Fruit fly (Drosophila melanogaster) whole organism, embryonic: ENCODE results near the gene gNacalpha.
A peak's percentile ranks its signal among the peaks of the same experiment; 100 is the strongest.

Source experiments
- Bdp1 ChIP-seq: fragments of 200-800 bp; sonication (Bioruptor generic); optimal IDR thresholded peaks from 3 replicates; lab custom pipeline; 2016; ENCODE audit warnings: missing biosample characterization, missing genetic modification characterization
- CG10431 ChIP-seq: fragments of 200-800 bp; sonication (Bioruptor generic); optimal IDR thresholded peaks from 3 replicates; lab custom pipeline; 2018; ENCODE audit warnings: missing biosample characterization, mild to moderate bottlenecking, missing genetic modification characterization
- CG11398 ChIP-seq: fragments of 200-800 bp; sonication (Bioruptor generic); optimal IDR thresholded peaks from 2 replicates; lab custom pipeline; 2016; ENCODE audit warnings: missing biosample characterization, missing genetic modification characterization
- CG13775 ChIP-seq: fragments of 200-800 bp; sonication (Bioruptor generic); optimal IDR thresholded peaks from 3 replicates; lab custom pipeline; 2017; ENCODE audit warnings: missing biosample characterization, mild to moderate bottlenecking, missing genetic modification characterization
- CG13894 ChIP-seq: fragments of 200-800 bp; sonication (Bioruptor generic); optimal IDR thresholded peaks from 3 replicates; lab custom pipeline; 2018; ENCODE audit warnings: missing biosample characterization, mild to moderate bottlenecking, missing genetic modification characterization, moderate library complexity
- CG14441 ChIP-seq: fragments of 200-800 bp; sonication (Bioruptor generic); IDR thresholded peaks from 2 replicates; pipeline ENCODE4 v1.3.6; 2022; ENCODE audit warnings: missing biosample characterization, missing genetic modification characterization
- CG1792 ChIP-seq: fragments of 200-800 bp; sonication (Bioruptor generic); optimal IDR thresholded peaks from 2 replicates; lab custom pipeline; 2016; ENCODE audit warnings: missing biosample characterization, missing genetic modification characterization
- CG18599 ChIP-seq: fragments of 200-800 bp; sonication (Bioruptor generic); optimal IDR thresholded peaks from 3 replicates; lab custom pipeline; 2017; ENCODE audit warnings: missing biosample characterization, missing genetic modification characterization, mild to moderate bottlenecking, moderate library complexity, missing genetic modification reagents
- CG2120 ChIP-seq: fragments of 200-800 bp; sonication (Bioruptor generic); optimal IDR thresholded peaks from 3 replicates; lab custom pipeline; 2016; ENCODE audit warnings: missing biosample characterization, missing genetic modification characterization
- CG2199 ChIP-seq: fragments of 200-800 bp; sonication (Bioruptor generic); IDR thresholded peaks from 3 replicates; pipeline ENCODE4 v1.3.6; 2022; ENCODE audit warnings: missing biosample characterization, missing genetic modification characterization
- CG2875 ChIP-seq: fragments of 200-800 bp; sonication (Bioruptor generic); optimal IDR thresholded peaks from 2 replicates; lab custom pipeline; 2017; ENCODE audit warnings: missing biosample characterization, mild to moderate bottlenecking, missing genetic modification characterization, missing genetic modification reagents
- CG31388 ChIP-seq: fragments of 200-800 bp; sonication (Bioruptor generic); optimal IDR thresholded peaks from 2 replicates; lab custom pipeline; 2016; ENCODE audit warnings: missing biosample characterization, missing genetic modification characterization
- CG3407 ChIP-seq: fragments of 200-800 bp; sonication (Bioruptor generic); optimal IDR thresholded peaks from 2 replicates; lab custom pipeline; 2018; ENCODE audit warnings: missing biosample characterization, mild to moderate bottlenecking, missing genetic modification characterization
- CG34224 ChIP-seq: fragments of 200-800 bp; sonication (Bioruptor generic); IDR thresholded peaks from 3 replicates; pipeline ENCODE4 v1.3.6; 2022; ENCODE audit warnings: missing biosample characterization, missing genetic modification characterization; ENCODE audit not compliant: partially characterized antibody
- CG34422 ChIP-seq: fragments of 200-800 bp; sonication (Bioruptor generic); IDR thresholded peaks from 3 replicates; pipeline ENCODE4 v1.3.6; 2022; ENCODE audit warnings: missing biosample characterization, missing genetic modification characterization
- CG3847 ChIP-seq: fragments of 200-800 bp; sonication (Bioruptor generic); IDR thresholded peaks from 2 replicates; pipeline ENCODE4 v1.3.6; 2022; ENCODE audit warnings: missing biosample characterization, missing genetic modification characterization
- CG3995 ChIP-seq: fragments of 200-800 bp; sonication (Bioruptor generic); optimal IDR thresholded peaks from 3 replicates; lab custom pipeline; 2016; ENCODE audit warnings: missing biosample characterization, missing genetic modification characterization
- CG4730 ChIP-seq: fragments of 200-800 bp; sonication (Bioruptor generic); IDR thresholded peaks from 2 replicates; pipeline ENCODE4 v1.3.6; 2022; ENCODE audit warnings: missing biosample characterization, missing genetic modification characterization
- CG6175 ChIP-seq: fragments of 200-800 bp; sonication (Bioruptor generic); IDR thresholded peaks from 3 replicates; pipeline ENCODE4 v1.3.6; 2022; ENCODE audit warnings: missing biosample characterization, missing genetic modification characterization
- CG6254 ChIP-seq: fragments of 200-800 bp; sonication (Bioruptor generic); optimal IDR thresholded peaks from 3 replicates; lab custom pipeline; 2017; ENCODE audit warnings: mild to moderate bottlenecking, missing biosample characterization, missing genetic modification reagents, missing genetic modification characterization
- CG7839 ChIP-seq: fragments of 200-800 bp; sonication (Bioruptor generic); optimal IDR thresholded peaks from 3 replicates; lab custom pipeline; 2018; ENCODE audit warnings: missing biosample characterization, mild to moderate bottlenecking, missing genetic modification characterization, moderate library complexity
- CG8281 ChIP-seq: fragments of 200-800 bp; sonication (Bioruptor generic); optimal IDR thresholded peaks from 2 replicates; lab custom pipeline; 2018; ENCODE audit warnings: missing biosample characterization, mild to moderate bottlenecking, missing genetic modification characterization, moderate library complexity
- CG8924 ChIP-seq: fragments of 200-800 bp; optimal IDR thresholded peaks from 3 replicates; lab custom pipeline; 2019; ENCODE audit warnings: missing biosample characterization, mild to moderate bottlenecking, missing genetic modification characterization, moderate library complexity
- CrebB ChIP-seq: fragments of 200-800 bp; sonication (Bioruptor generic); optimal IDR thresholded peaks from 3 replicates; lab custom pipeline; 2018; ENCODE audit warnings: missing biosample characterization, mild to moderate bottlenecking, missing genetic modification characterization
- Eip74EF ChIP-seq, 2 experiments: fragments of 200-800 bp in 1 of 2; fragments of >200 bp in 1 of 2; sonication (Bioruptor generic) in 1 of 2; optimal IDR thresholded peaks; 2 replicates each; lab custom pipeline; 2017 to 2019; ENCODE audit warnings: missing biosample characterization in 2 of 2, missing genetic modification characterization in 2 of 2, mild to moderate bottlenecking in 1 of 2, moderate library complexity in 1 of 2
- Fer3 ChIP-seq: fragments of 200-800 bp; sonication (Bioruptor generic); optimal IDR thresholded peaks from 2 replicates; lab custom pipeline; 2018; ENCODE audit warnings: missing biosample characterization, mild to moderate bottlenecking, missing genetic modification characterization, moderate library complexity
- MBD-R2 ChIP-seq: fragments of 200-800 bp; sonication (Bioruptor generic); IDR thresholded peaks from 2 replicates; pipeline ENCODE4 v1.3.6; 2022; ENCODE audit warnings: missing biosample characterization, missing genetic modification characterization
- NC2β ChIP-seq: fragments of 200-800 bp; sonication (Bioruptor generic); optimal IDR thresholded peaks from 2 replicates; lab custom pipeline; 2016; ENCODE audit warnings: missing biosample characterization, missing genetic modification characterization
- Nf-YA ChIP-seq: fragments of 200-800 bp; sonication (Bioruptor generic); IDR thresholded peaks from 2 replicates; pipeline ENCODE4 v1.3.6; 2022; ENCODE audit warnings: missing biosample characterization, missing genetic modification characterization
- NfI ChIP-seq: fragments of 200-800 bp; sonication (Bioruptor generic); optimal IDR thresholded peaks from 3 replicates; lab custom pipeline; 2018; ENCODE audit warnings: missing biosample characterization, mild to moderate bottlenecking, missing genetic modification characterization, moderate library complexity
- Oli ChIP-seq: fragments of 200-800 bp; sonication (Bioruptor generic); optimal IDR thresholded peaks from 2 replicates; lab custom pipeline; 2018; ENCODE audit warnings: missing biosample characterization, mild to moderate bottlenecking, missing genetic modification characterization, moderate library complexity
- Pdp1 ChIP-seq, 2 experiments: fragments of 200-800 bp; sonication (Bioruptor generic); optimal IDR thresholded peaks; 3 replicates each; lab custom pipeline; 2016; ENCODE audit warnings: missing biosample characterization in 2 of 2, missing genetic modification characterization in 2 of 2, mild to moderate bottlenecking in 1 of 2, moderate library complexity in 1 of 2
- Rx ChIP-seq: fragments of 200-800 bp; sonication (Bioruptor generic); IDR thresholded peaks from 2 replicates; pipeline ENCODE4 v1.3.6; 2022; ENCODE audit warnings: missing biosample characterization, missing genetic modification characterization
- Sry-δ ChIP-seq: fragments of 200-800 bp; sonication (Bioruptor generic); optimal IDR thresholded peaks from 2 replicates; lab custom pipeline; 2016; ENCODE audit warnings: missing biosample characterization, missing genetic modification characterization
- Usf ChIP-seq: fragments of 200-800 bp; sonication (Bioruptor generic); optimal IDR thresholded peaks from 2 replicates; lab custom pipeline; 2017; ENCODE audit warnings: missing genotype, missing biosample characterization, missing genetic modification characterization
- Vsx1 ChIP-seq: fragments of 200-800 bp; sonication (Bioruptor generic); optimal IDR thresholded peaks from 2 replicates; lab custom pipeline; 2017; ENCODE audit warnings: missing biosample characterization, mild to moderate bottlenecking, missing genetic modification characterization, missing genetic modification reagents
- ato ChIP-seq: fragments of 200-800 bp; sonication (Bioruptor generic); IDR thresholded peaks from 2 replicates; pipeline ENCODE4 v1.3.6; 2022; ENCODE audit warnings: missing biosample characterization, missing genetic modification characterization; ENCODE audit not compliant: partially characterized antibody
- br ChIP-seq: fragments of >200 bp; optimal IDR thresholded peaks from 2 replicates; lab custom pipeline; 2017
- cg ChIP-seq: fragments of 200-800 bp; sonication (Bioruptor generic); optimal IDR thresholded peaks from 3 replicates; lab custom pipeline; 2019; ENCODE audit warnings: missing biosample characterization, mild to moderate bottlenecking, missing genetic modification characterization, moderate library complexity
- crp ChIP-seq, 2 experiments: fragments of 200-800 bp; sonication (Bioruptor generic); optimal IDR thresholded peaks; 2 replicates in 1 of 2; 3 replicates in 1 of 2; lab custom pipeline; 2017; ENCODE audit warnings: missing biosample characterization in 2 of 2, missing genetic modification characterization in 2 of 2, mild to moderate bottlenecking in 1 of 2, moderate library complexity in 1 of 2
- dmrt99B ChIP-seq: fragments of 200-800 bp; sonication (Bioruptor generic); optimal IDR thresholded peaks from 2 replicates; lab custom pipeline; 2018; ENCODE audit warnings: missing biosample characterization, mild to moderate bottlenecking, missing genetic modification characterization, moderate library complexity
- gcm ChIP-seq: fragments of 200-800 bp; sonication (Bioruptor generic); optimal IDR thresholded peaks from 2 replicates; lab custom pipeline; 2019; ENCODE audit warnings: missing biosample characterization, mild to moderate bottlenecking, missing genetic modification characterization, moderate library complexity
- gfzf ChIP-seq: fragments of 200-800 bp; sonication (Bioruptor generic); optimal IDR thresholded peaks from 2 replicates; lab custom pipeline; 2016; ENCODE audit warnings: missing biosample characterization, mild to moderate bottlenecking, missing genetic modification characterization, moderate library complexity
- jumu ChIP-seq: fragments of 200-800 bp; sonication (Bioruptor generic); optimal IDR thresholded peaks from 3 replicates; lab custom pipeline; 2016; ENCODE audit warnings: missing biosample characterization, missing genetic modification characterization
- lab ChIP-seq: fragments of 200-800 bp; sonication (Bioruptor generic); optimal IDR thresholded peaks from 3 replicates; lab custom pipeline; 2017; ENCODE audit warnings: missing biosample characterization, missing genetic modification characterization, mild to moderate bottlenecking, moderate library complexity, missing genetic modification reagents
- slbo ChIP-seq: fragments of 200-800 bp; sonication (Bioruptor generic); IDR thresholded peaks from 2 replicates; pipeline ENCODE4 v1.3.6; 2022; ENCODE audit warnings: missing biosample characterization, missing genetic modification characterization
- unpg ChIP-seq: fragments of 200-800 bp; sonication (Bioruptor generic); optimal IDR thresholded peaks from 3 replicates; lab custom pipeline; 2018; ENCODE audit warnings: missing biosample characterization, mild to moderate bottlenecking, missing genetic modification characterization, moderate library complexity
- vnd ChIP-seq: fragments of 200-800 bp; sonication (Bioruptor generic); IDR thresholded peaks from 3 replicates; pipeline ENCODE4 v1.3.6; 2022; ENCODE audit warnings: missing biosample characterization, missing genetic modification characterization; ENCODE audit not compliant: partially characterized antibody
- wor ChIP-seq: fragments of 200-800 bp; sonication (Bioruptor generic); IDR thresholded peaks from 2 replicates; pipeline ENCODE4 v1.3.6; 2022; ENCODE audit warnings: missing biosample characterization, missing genetic modification characterization

Gene gNacalpha

DNA sequence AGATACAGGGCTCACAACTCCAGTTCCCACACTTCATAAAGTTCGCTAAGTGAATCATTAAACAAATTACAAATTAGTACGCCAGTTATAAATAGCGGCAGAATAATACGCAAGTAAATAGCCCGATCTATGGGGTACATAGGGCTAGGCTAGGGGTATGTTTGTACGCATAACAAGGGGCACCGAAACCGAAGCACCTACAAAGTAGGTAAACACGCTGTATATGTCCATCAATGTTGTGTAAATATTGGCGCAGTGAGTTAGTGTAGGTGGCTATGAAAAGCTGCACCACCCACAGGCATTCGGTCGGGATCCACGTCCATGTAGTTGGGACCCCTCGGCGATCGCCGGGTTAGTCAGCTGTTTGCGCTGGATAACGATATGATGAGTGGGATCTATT lies 35.1 kb downstream of the gNacalpha start (continued):
- TF ChIP-seq Sry-δ (GFP tag; lab: Kevin White, UChicago) (peak; percentile 69), CG10431 (GFP tag; lab: Kevin White, UChicago) (peak; percentile 96), CG1792 (GFP tag; lab: Kevin White, UChicago) (peak; percentile 97), CG8281 (tag; lab: Kevin White, UChicago) (peak; percentile 86), Eip74EF (GFP tag; optimal IDR thresholded peaks at IDR 0.05; lab: Kevin White, UChicago) (peak in 1 of 2 experiments; percentile 82), Oli (tag; lab: Kevin White, UChicago) (peak; percentile 71), slbo (GFP tag; lab: Robert Waterston, UW) (peak; percentile 79), CG18599 (GFP tag; lab: Kevin White, UChicago) (peak; percentile 95), CG2875 (GFP tag; lab: Kevin White, UChicago) (peak; percentile 99), Usf (GFP tag; lab: Kevin White, UChicago) (peak; percentile 79), cg (GFP tag; lab: Kevin White, UChicago) (peak; percentile 13), lab (GFP tag; lab: Kevin White, UChicago) (peak; percentile 97), Bdp1 (GFP tag; lab: Kevin White, UChicago) (peak; percentile 89), CG13775 (GFP tag; lab: Kevin White, UChicago) (peak; percentile 85), vnd (GFP tag; lab: Robert Waterston, UW) (no peak), MBD-R2 (peak; percentile 71; the same call in 1 of the 2 replicates), ato (GFP tag; lab: Robert Waterston, UW) (no peak), crp (GFP tag; optimal IDR thresholded peaks at IDR 0.05; lab: Kevin White, UChicago) (peak in 1 of 2 experiments; percentile 59), Nf-YA (GFP tag; lab: Robert Waterston, UW) (peak; percentile 94), CG3995 (GFP tag; lab: Kevin White, UChicago) (peak; percentile 58), Fer3 (tag; lab: Kevin White, UChicago) (peak; percentile 90), CG31388 (peak; percentile 75), CG34224 (GFP tag; lab: Robert Waterston, UW) (no peak), Rx (GFP tag; lab: Robert Waterston, UW) (peak; percentile 79), CG6175 (GFP tag; lab: Robert Waterston, UW) (peak; percentile 70), Vsx1 (peak; percentile 97), CG8924 (tag; lab: Kevin White, UChicago) (peak; percentile 86), gcm (GFP tag; lab: Kevin White, UChicago) (peak; percentile 94), br (lab: Kevin White, UChicago) (no peak), CG3407 (GFP tag; lab: Kevin White, UChicago) (peak; percentile 99), CG6254 (peak; percentile 93), NfI (GFP tag; lab: Kevin White, UChicago) (peak; percentile 80), CrebB (peak; percentile 96), gfzf (GFP tag; lab: Kevin White, UChicago) (peak; percentile 22), CG34422 (GFP tag; lab: Robert Waterston, UW) (peak; percentile 42; the same call in 1 of the 3 replicates), CG4730 (peak; percentile 53; the same call in 1 of the 2 replicates), wor (GFP tag; lab: Robert Waterston, UW) (peak; percentile 58; the same call in 1 of the 2 replicates), dmrt99B (peak; percentile 86), NC2β (GFP tag; lab: Kevin White, UChicago) (peak; percentile 95), CG2120 (GFP tag; lab: Kevin White, UChicago) (peak; percentile 87), CG2199 (GFP tag; lab: Robert Waterston, UW) (peak; percentile 83; the same call in 1 of the 3 replicates), Pdp1 (GFP tag; optimal IDR thresholded peaks at IDR 0.05; lab: Kevin White, UChicago) (peak; percentile 88), CG11398 (GFP tag; lab: Kevin White, UChicago) (peak; percentile 97), unpg (GFP tag; lab: Kevin White, UChicago) (peak; percentile 89), CG7839 (tag; lab: Kevin White, UChicago) (peak; percentile 83), CG13894 (tag; lab: Kevin White, UChicago) (peak; percentile 50), jumu (peak; percentile 91), CG3847 (GFP tag; lab: Robert Waterston, UW) (peak; percentile 75), CG14441 (peak; percentile 81)
